Worm (Caenorhabditis elegans) whole organism, L3 larva: ENCODE data around the gene rec-8.
A peak's percentile ranks its signal among the peaks of the same experiment; 100 is the strongest.

Source experiments
- R02D3.7 ChIP-seq: fragments of 150-350 bp; optimal IDR thresholded peaks from 2 replicates; lab custom pipeline; 2014; ENCODE audit warnings: missing biosample characterization, missing genetic modification characterization
- ZK546.5 ChIP-seq: sonication (generic microtip); optimal IDR thresholded peaks from 2 replicates; lab custom pipeline; 2017; ENCODE audit warnings: missing biosample characterization, missing genetic modification characterization
- aly-2 ChIP-seq: fragments of 150-350 bp; optimal IDR thresholded peaks from 2 replicates; lab custom pipeline; 2014; ENCODE audit warnings: missing biosample characterization, missing genetic modification characterization
- ama-1 ChIP-seq: fragments of 150-350 bp; optimal IDR thresholded peaks from 2 replicates; lab custom pipeline; 2018
- ceh-16 ChIP-seq: sonication (generic microtip); optimal IDR thresholded peaks from 2 replicates; lab custom pipeline; 2017; ENCODE audit warnings: missing biosample characterization, missing genetic modification characterization
- ceh-28 ChIP-seq: fragments of 150-350 bp; optimal IDR thresholded peaks from 2 replicates; lab custom pipeline; 2014; ENCODE audit warnings: missing biosample characterization, missing genetic modification reagents, missing genetic modification characterization
- ceh-82 ChIP-seq: fragments of 150-350 bp; optimal IDR thresholded peaks from 2 replicates; lab custom pipeline; 2014; ENCODE audit warnings: missing biosample characterization, missing genetic modification characterization
- ceh-9 ChIP-seq: sonication (generic microtip); optimal IDR thresholded peaks from 2 replicates; lab custom pipeline; 2018; ENCODE audit warnings: missing biosample characterization, missing genetic modification characterization
- daf-12 ChIP-seq: fragments of 150-350 bp; optimal IDR thresholded peaks from 2 replicates; lab custom pipeline; 2014; ENCODE audit warnings: missing biosample characterization, missing genetic modification reagents, missing genetic modification characterization
- egl-27 ChIP-seq: sonication (generic microtip); optimal IDR thresholded peaks from 4 replicates; lab custom pipeline; 2017; ENCODE audit warnings: missing biosample characterization, missing genetic modification reagents, missing genetic modification characterization
- egl-5 ChIP-seq: fragments of 150-350 bp; optimal IDR thresholded peaks from 2 replicates; lab custom pipeline; 2017; ENCODE audit warnings: missing biosample characterization, missing genetic modification reagents, missing genetic modification characterization, inconsistent platforms
- elt-1 ChIP-seq: fragments of 150-350 bp; optimal IDR thresholded peaks from 2 replicates; lab custom pipeline; 2014; ENCODE audit warnings: missing biosample characterization, missing genetic modification characterization
- elt-2 ChIP-seq: sonication (generic microtip); optimal IDR thresholded peaks from 2 replicates; lab custom pipeline; 2016; ENCODE audit warnings: missing genetic modification reagents, mild to moderate bottlenecking, missing genetic modification characterization, missing compliant biosample characterization
- elt-3 ChIP-seq, 3 experiments: fragments of 150-350 bp in 1 of 3; sonication (generic microtip) in 2 of 3; optimal IDR thresholded peaks; 2 replicates in 2 of 3; 4 replicates in 1 of 3; lab custom pipeline; 2014 to 2017; ENCODE audit warnings: missing biosample characterization in 3 of 3, missing genetic modification characterization in 3 of 3
- eor-1 ChIP-seq, 2 experiments: fragments of 150-350 bp; optimal IDR thresholded peaks; 2 replicates each; lab custom pipeline; 2014 to 2018; ENCODE audit warnings: missing biosample characterization in 2 of 2, missing genetic modification characterization in 2 of 2
- fkh-10 ChIP-seq: sonication (generic microtip); optimal IDR thresholded peaks from 2 replicates; lab custom pipeline; 2017; ENCODE audit warnings: missing biosample characterization, missing genetic modification reagents, missing genetic modification characterization
- fkh-2 ChIP-seq: fragments of 150-350 bp; optimal IDR thresholded peaks from 2 replicates; lab custom pipeline; 2014; ENCODE audit warnings: missing biosample characterization, missing genetic modification reagents, missing genetic modification characterization
- fos-1 ChIP-seq: fragments of 150-350 bp; optimal IDR thresholded peaks from 2 replicates; lab custom pipeline; 2014; ENCODE audit warnings: missing biosample characterization, missing genetic modification characterization
- hmg-11 ChIP-seq: sonication (generic microtip); optimal IDR thresholded peaks from 2 replicates; lab custom pipeline; 2016; ENCODE audit warnings: missing genetic modification characterization, missing compliant biosample characterization
- jun-1 ChIP-seq: fragments of 150-350 bp; optimal IDR thresholded peaks from 2 replicates; lab custom pipeline; 2014; ENCODE audit warnings: missing biosample characterization, missing genetic modification reagents, missing genetic modification characterization
- lin-15B ChIP-seq: fragments of 150-350 bp; optimal IDR thresholded peaks from 2 replicates; lab custom pipeline; 2014; ENCODE audit warnings: missing biosample characterization, missing genetic modification characterization
- lin-39 ChIP-seq: fragments of 150-350 bp; optimal IDR thresholded peaks from 2 replicates; lab custom pipeline; 2018; ENCODE audit warnings: missing biosample characterization, missing genetic modification reagents, missing genetic modification characterization
- lsy-12 ChIP-seq: sonication (generic microtip); optimal IDR thresholded peaks from 2 replicates; lab custom pipeline; 2016; ENCODE audit warnings: mild to moderate bottlenecking, missing genetic modification characterization, missing compliant biosample characterization
- mdl-1 ChIP-seq: fragments of 150-350 bp; optimal IDR thresholded peaks from 2 replicates; lab custom pipeline; 2014; ENCODE audit warnings: missing biosample characterization, missing genetic modification characterization
- mml-1 ChIP-seq: fragments of 150-350 bp; sonication (generic microtip); optimal IDR thresholded peaks from 3 replicates; lab custom pipeline; 2014; ENCODE audit warnings: missing biosample characterization, missing genetic modification characterization
- nfya-1 ChIP-seq: sonication (generic microtip); optimal IDR thresholded peaks from 2 replicates; lab custom pipeline; 2017; ENCODE audit warnings: missing genetic modification characterization, mild to moderate bottlenecking, missing compliant biosample characterization, antibody characterized with exemption, moderate library complexity; ENCODE audit not compliant: insufficient read depth
- nhr-11 ChIP-seq: fragments of 150-350 bp; optimal IDR thresholded peaks from 2 replicates; lab custom pipeline; 2014; ENCODE audit warnings: missing biosample characterization, missing genetic modification characterization
- nhr-12 ChIP-seq: fragments of 150-350 bp; optimal IDR thresholded peaks from 2 replicates; lab custom pipeline; 2014; ENCODE audit warnings: missing biosample characterization, missing genetic modification characterization
- nhr-23 ChIP-seq: fragments of 150-350 bp; optimal IDR thresholded peaks from 2 replicates; lab custom pipeline; 2014; ENCODE audit warnings: missing biosample characterization, missing genetic modification reagents, missing genetic modification characterization
- nhr-237 ChIP-seq: fragments of 150-350 bp; optimal IDR thresholded peaks from 2 replicates; lab custom pipeline; 2014; ENCODE audit warnings: missing biosample characterization, missing genetic modification characterization
- nhr-25 ChIP-seq: sonication (generic microtip); optimal IDR thresholded peaks from 2 replicates; lab custom pipeline; 2017; ENCODE audit warnings: missing biosample characterization, missing genetic modification characterization
- nhr-28 ChIP-seq: fragments of 150-350 bp; optimal IDR thresholded peaks from 2 replicates; lab custom pipeline; 2014; ENCODE audit warnings: missing biosample characterization, missing genetic modification characterization
- nhr-43 ChIP-seq: sonication (generic microtip); optimal IDR thresholded peaks from 2 replicates; lab custom pipeline; 2016; ENCODE audit warnings: mild to moderate bottlenecking, missing genetic modification characterization, missing compliant biosample characterization; ENCODE audit not compliant: poor library complexity, severe bottlenecking
- nhr-67 ChIP-seq: fragments of 150-350 bp; optimal IDR thresholded peaks from 2 replicates; lab custom pipeline; 2014; ENCODE audit warnings: missing biosample characterization, missing genetic modification characterization
- nhr-77 ChIP-seq: fragments of 150-350 bp; optimal IDR thresholded peaks from 2 replicates; lab custom pipeline; 2014; ENCODE audit warnings: missing biosample characterization, missing genetic modification characterization
- pha-4 ChIP-seq: fragments of 150-350 bp; optimal IDR thresholded peaks from 2 replicates; lab custom pipeline; 2014; ENCODE audit warnings: missing biosample characterization, missing genetic modification reagents, missing genetic modification characterization
- pqm-1 ChIP-seq: fragments of 150-350 bp; optimal IDR thresholded peaks from 2 replicates; lab custom pipeline; 2017; ENCODE audit warnings: missing biosample characterization, missing genetic modification characterization, inconsistent platforms
- sea-2 ChIP-seq: fragments of 150-350 bp; sonication (generic microtip); optimal IDR thresholded peaks from 4 replicates; lab custom pipeline; 2014; ENCODE audit warnings: missing biosample characterization, missing genetic modification reagents, missing genetic modification characterization
- skn-1 ChIP-seq: fragments of 150-350 bp; optimal IDR thresholded peaks from 2 replicates; lab custom pipeline; 2014; ENCODE audit warnings: missing biosample characterization, missing genetic modification characterization
- snpc-4 ChIP-seq: fragments of 150-350 bp; optimal IDR thresholded peaks from 2 replicates; lab custom pipeline; 2014; ENCODE audit warnings: missing biosample characterization, missing genetic modification characterization
- tbx-2 ChIP-seq: sonication (generic microtip); optimal IDR thresholded peaks from 2 replicates; lab custom pipeline; 2016; ENCODE audit warnings: mild to moderate bottlenecking, missing genetic modification characterization, missing compliant biosample characterization
- unc-39 ChIP-seq: sonication (generic microtip); optimal IDR thresholded peaks from 4 replicates; lab custom pipeline; 2017; ENCODE audit warnings: missing biosample characterization, missing genetic modification characterization
- unc-62 ChIP-seq: fragments of 150-350 bp; sonication (generic microtip); optimal IDR thresholded peaks from 4 replicates; lab custom pipeline; 2014; ENCODE audit warnings: missing biosample characterization, missing genetic modification reagents, missing genetic modification characterization
- zag-1 ChIP-seq: fragments of 150-350 bp; optimal IDR thresholded peaks from 2 replicates; lab custom pipeline; 2014; ENCODE audit warnings: missing biosample characterization, missing genetic modification characterization
- ztf-11 ChIP-seq: fragments of 150-350 bp; optimal IDR thresholded peaks from 2 replicates; lab custom pipeline; 2014; ENCODE audit warnings: missing biosample characterization, missing genetic modification characterization
- ztf-4 ChIP-seq: fragments of 150-350 bp; optimal IDR thresholded peaks from 2 replicates; lab custom pipeline; 2014; ENCODE audit warnings: missing biosample characterization, missing genetic modification characterization

rec-8 gene

DNA sequence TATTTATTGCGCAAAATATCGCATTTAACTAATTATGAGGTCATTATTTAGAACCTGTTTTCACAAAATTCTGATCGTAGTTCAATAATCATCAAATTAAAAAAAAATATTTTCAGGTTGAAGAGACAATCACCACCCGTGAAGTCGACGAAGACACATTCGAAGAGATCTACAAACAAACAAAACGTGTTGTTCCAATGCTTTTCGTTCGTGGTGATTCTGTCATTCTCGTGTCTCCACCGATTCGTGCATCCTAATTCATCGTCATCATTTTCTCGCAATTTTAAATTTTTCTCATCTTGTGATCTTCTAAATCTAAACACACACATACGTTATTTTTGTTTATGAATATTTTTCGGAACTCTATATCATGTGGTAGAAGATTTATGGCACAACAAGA, 35.8 kb upstream of the rec-8 start (continued):
- TF ChIP-seq skn-1 (no peak), fkh-10 (GFP tag; lab: Kevin White, UChicago) (no peak), ZK546.5 (no peak), nhr-25 (peak; percentile 0), nhr-67 (tag; lab: Kevin White, UChicago) (no peak), mdl-1 (tag; lab: Kevin White, UChicago) (no peak), nhr-23 (tag; lab: Kevin White, UChicago) (peak; percentile 35), egl-5 (tag; lab: Kevin White, UChicago) (no peak), nhr-77 (peak; percentile 40), egl-27 (tag; lab: Kevin White, UChicago) (no peak), eor-1 (tag; optimal IDR thresholded peaks at IDR 0.05; lab: Kevin White, UChicago) (no peak), ztf-11 (tag; lab: Kevin White, UChicago) (no peak), elt-3 (tag; optimal IDR thresholded peaks at IDR 0.05; lab: Kevin White, UChicago) (no peak)
- TF ChIP-seq, all 47 proteins: peak for 13

DNA sequence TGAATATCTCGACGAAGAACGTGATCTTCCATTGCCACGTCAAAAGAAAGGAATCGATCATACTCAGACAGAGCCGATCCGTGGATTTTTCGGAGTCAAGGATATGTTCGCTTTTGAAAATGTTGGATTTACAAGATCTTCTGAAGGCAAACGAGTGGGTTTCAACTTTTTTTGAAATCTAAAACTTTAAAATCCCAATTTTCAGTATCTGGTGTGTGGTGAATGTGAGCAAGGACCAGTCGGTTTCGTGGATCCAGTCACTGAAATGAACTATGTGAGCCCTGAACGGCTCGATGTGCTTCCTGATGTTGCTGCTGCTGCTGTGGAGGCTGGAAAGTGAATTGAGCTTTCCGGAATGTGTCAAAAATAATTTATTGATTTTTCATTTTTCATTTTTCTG, 33.9 kb upstream of the rec-8 start, which contains the start of gene lsm-3:
Gene lsm-3 (plus strand): TSS at position 301 of the 400 bp plus-strand sequence.
- TF ChIP-seq ztf-11 (tag; lab: Kevin White, UChicago) (no peak), R02D3.7 (tag; lab: Kevin White, UChicago) (no peak), fkh-10 (GFP tag; lab: Kevin White, UChicago) (no peak), ama-1 (lab: Kevin White, UChicago) (no peak), ztf-4 (no peak), ceh-82 (tag; lab: Kevin White, UChicago) (no peak), fkh-2 (tag; lab: Kevin White, UChicago) (no peak), sea-2 (GFP tag; lab: Kevin White, UChicago) (no peak), hmg-11 (tag; lab: Kevin White, UChicago) (no peak), fos-1 (tag; lab: Kevin White, UChicago) (no peak), nfya-1 (tag; lab: Kevin White, UChicago) (no peak), pha-4 (tag; lab: Kevin White, UChicago) (no peak)

DNA sequence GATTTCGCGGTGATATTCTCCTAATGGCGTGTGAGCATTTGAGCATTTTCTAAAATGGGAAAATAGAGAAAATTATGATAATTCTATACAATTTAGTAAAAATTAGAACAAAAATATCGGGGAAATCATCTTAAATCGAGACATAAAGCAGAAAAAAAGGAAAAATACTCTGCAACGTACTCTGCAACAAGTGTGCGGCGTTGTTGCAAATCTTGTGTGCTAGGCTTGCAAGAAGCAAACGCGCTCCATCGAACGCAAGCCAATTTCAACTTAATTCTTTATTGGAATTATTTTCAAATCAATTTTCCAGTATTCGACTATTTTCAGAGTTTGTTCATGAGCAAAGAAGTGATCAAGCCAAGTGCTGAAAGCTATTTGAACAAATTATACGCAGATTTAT, 33.0 kb upstream of the rec-8 start, which contains the start of the genes Y62E10A.20, Y62E10A.23 and mdt-9:
Gene Y62E10A.20 (minus strand): TSS at position 49 of the 400 bp plus-strand sequence.
Gene Y62E10A.23 (plus strand): TSS at position 282 of the 400 bp plus-strand sequence.
Gene mdt-9 (plus strand): TSS at position 338 of the 400 bp plus-strand sequence.
- TF ChIP-seq unc-39 (tag; lab: Kevin White, UChicago) (no peak), zag-1 (tag; lab: Kevin White, UChicago) (no peak), nhr-12 (no peak), elt-2 (tag; lab: Kevin White, UChicago) (peak; percentile 28), ztf-4 (no peak), mdl-1 (tag; lab: Kevin White, UChicago) (no peak), fkh-10 (GFP tag; lab: Kevin White, UChicago) (peak; percentile 14), nfya-1 (tag; lab: Kevin White, UChicago) (peak; percentile 82), sea-2 (GFP tag; lab: Kevin White, UChicago) (no peak), egl-27 (tag; lab: Kevin White, UChicago) (no peak), fkh-2 (tag; lab: Kevin White, UChicago) (no peak), daf-12 (tag; lab: Kevin White, UChicago) (no peak), skn-1 (peak; percentile 32), elt-3 (tag; optimal IDR thresholded peaks at IDR 0.05; lab: Kevin White, UChicago) (no peak), elt-1 (tag; lab: Kevin White, UChicago) (no peak), nhr-43 (tag; lab: Kevin White, UChicago) (peak; percentile 43), tbx-2 (tag; lab: Kevin White, UChicago) (no peak), ceh-28 (tag; lab: Kevin White, UChicago) (peak; percentile 54), lin-15B (peak; percentile 92), nhr-25 (peak; percentile 72), egl-5 (tag; lab: Kevin White, UChicago) (peak; percentile 95), hmg-11 (tag; lab: Kevin White, UChicago) (peak; percentile 66), pqm-1 (peak; percentile 9), fos-1 (tag; lab: Kevin White, UChicago) (no peak), mml-1 (tag; lab: Kevin White, UChicago) (no peak), ZK546.5 (no peak), nhr-23 (tag; lab: Kevin White, UChicago) (peak; percentile 81), lin-39 (peak; percentile 70), ztf-11 (tag; lab: Kevin White, UChicago) (no peak), jun-1 (tag; lab: Kevin White, UChicago) (no peak), R02D3.7 (tag; lab: Kevin White, UChicago) (peak; percentile 53), ceh-9 (tag; lab: Kevin White, UChicago) (no peak), nhr-237 (tag; lab: Kevin White, UChicago) (no peak), nhr-28 (no peak), ceh-16 (tag; lab: Kevin White, UChicago) (no peak), lsy-12 (tag; lab: Kevin White, UChicago) (no peak), nhr-67 (tag; lab: Kevin White, UChicago) (no peak), nhr-77 (no peak), ama-1 (lab: Kevin White, UChicago) (peak; percentile 9), eor-1 (tag; optimal IDR thresholded peaks at IDR 0.05; lab: Kevin White, UChicago) (no peak), ceh-82 (tag; lab: Kevin White, UChicago) (no peak), nhr-11 (tag; lab: Kevin White, UChicago) (no peak), aly-2 (no peak), unc-62 (no peak), snpc-4 (peak; percentile 11)
